Worm (Caenorhabditis elegans): ENCODE results near the gene F10D7.11.

Gene F10D7.11

DNA sequence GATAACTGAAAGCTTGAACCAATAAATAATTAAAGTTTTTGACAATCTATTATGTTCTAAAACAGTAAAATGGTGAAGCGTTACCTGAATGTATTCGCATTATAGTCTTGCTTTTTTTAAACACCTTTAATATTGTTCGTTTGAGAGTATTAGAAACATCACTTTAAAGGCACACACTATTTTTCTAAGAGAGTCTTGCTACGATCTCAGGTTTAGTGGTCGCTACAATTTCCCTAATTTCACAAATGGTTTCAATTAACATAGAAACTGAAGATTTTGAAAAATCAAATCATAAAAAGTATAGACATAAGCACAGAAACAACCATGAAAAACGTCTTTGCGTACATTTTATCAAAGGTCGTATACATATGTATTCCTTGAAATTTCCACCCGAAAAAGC, 42.1 kb upstream of the F10D7.11 start:
- TF ChIP-seq efl-1 (optimal IDR thresholded peaks at IDR 0.05) (no peak), efl-1 (GFP tag; optimal IDR thresholded peaks at IDR 0.05 in 1 of 2) (peak in 1 of 2 experiments; percentile 71), vab-15 (tag; optimal IDR thresholded peaks at IDR 0.05) (no peak)

DNA sequence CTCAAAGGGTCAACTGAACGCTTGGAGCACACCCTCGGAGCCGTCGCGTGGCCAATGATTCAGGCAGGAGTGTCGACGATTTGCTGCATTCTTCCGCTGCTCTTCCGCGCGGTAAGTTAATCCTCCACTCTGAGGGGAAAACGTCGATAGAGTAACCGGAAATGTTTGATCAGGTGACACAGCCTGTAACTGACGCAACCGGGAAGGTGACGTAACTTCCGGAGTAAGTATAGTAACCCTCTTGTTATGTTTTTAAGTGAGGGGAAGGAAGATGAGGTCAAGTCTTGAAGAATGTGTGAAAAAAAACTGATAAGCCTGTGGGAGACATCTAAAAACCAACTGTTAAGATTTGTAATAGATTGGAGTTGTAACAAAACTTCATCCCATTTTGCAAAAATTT, 37.7 kb upstream of the F10D7.11 start:
- no peak for TF ChIP-seq swsn-7 (tag; optimal IDR thresholded peaks at IDR 0.05)
- TF ChIP-seq jun-1 (tag; optimal IDR thresholded peaks at IDR 0.05): no peak
- TF ChIP-seq nhr-237 (tag; optimal IDR thresholded peaks at IDR 0.05): no peak
- TF ChIP-seq hlh-17 (GFP tag; optimal IDR thresholded peaks at IDR 0.05; ENCODE audit: borderline replicate concordance): no peak
- no peak for TF ChIP-seq tbx-2 (tag; optimal IDR thresholded peaks at IDR 0.05)
- no peak for TF ChIP-seq nhr-90 (tag; optimal IDR thresholded peaks at IDR 0.05; ENCODE audit: poor library complexity)
- no peak for TF ChIP-seq dsc-1 (tag; optimal IDR thresholded peaks at IDR 0.05)
- TF ChIP-seq skn-1 (tag; optimal IDR thresholded peaks at IDR 0.05): no peak
- no peak for TF ChIP-seq fos-1 (tag; optimal IDR thresholded peaks at IDR 0.05)
- TF ChIP-seq nhr-12 (tag; optimal IDR thresholded peaks at IDR 0.05): no peak
- TF ChIP-seq aha-1 (tag; optimal IDR thresholded peaks at IDR 0.05): no peak
- no peak for TF ChIP-seq pax-3 (tag; optimal IDR thresholded peaks at IDR 0.05)

ce11 chrX:17327226-17327625, 35.4 kb upstream of the F10D7.11 start:
- TF ChIP-seq unc-98 (GFP tag; IDR thresholded peaks at IDR 0.05): no peak
- TF ChIP-seq ceh-63 (GFP tag; optimal IDR thresholded peaks at IDR 0.05): no peak
- TF ChIP-seq lin-14 (GFP tag; optimal IDR thresholded peaks at IDR 0.05): peak; percentile 34
- TF ChIP-seq ceh-82 (tag; optimal IDR thresholded peaks at IDR 0.05): no peak
- TF ChIP-seq nhr-20 (tag; optimal IDR thresholded peaks at IDR 0.05): no peak
- no peak for TF ChIP-seq ceh-88 (GFP tag; IDR thresholded peaks at IDR 0.05)
- no peak for TF ChIP-seq F16B12.6 (tag; optimal IDR thresholded peaks at IDR 0.05)
- no peak for TF ChIP-seq efl-1 (optimal IDR thresholded peaks at IDR 0.05)
- no peak for TF ChIP-seq efl-1 (GFP tag; optimal IDR thresholded peaks at IDR 0.05 in 1 of 2)
- no peak for TF ChIP-seq lin-35 (GFP tag; optimal IDR thresholded peaks at IDR 0.05)
- no peak for TF ChIP-seq dsc-1 (tag; optimal IDR thresholded peaks at IDR 0.05)
- no peak for TF ChIP-seq tbx-2 (tag; optimal IDR thresholded peaks at IDR 0.05)
- TF ChIP-seq skn-1 (tag; optimal IDR thresholded peaks at IDR 0.05): no peak
- no peak for TF ChIP-seq nhr-28 (tag; optimal IDR thresholded peaks at IDR 0.05)
- no peak for TF ChIP-seq ces-1 (GFP tag; optimal IDR thresholded peaks at IDR 0.05)
- TF ChIP-seq hpl-2 (GFP tag; optimal IDR thresholded peaks at IDR 0.05): no peak
- TF ChIP-seq fkh-8 (tag; optimal IDR thresholded peaks at IDR 0.05): no peak
- TF ChIP-seq fkh-10 (GFP tag; optimal IDR thresholded peaks at IDR 0.05): peak; percentile 62

DNA sequence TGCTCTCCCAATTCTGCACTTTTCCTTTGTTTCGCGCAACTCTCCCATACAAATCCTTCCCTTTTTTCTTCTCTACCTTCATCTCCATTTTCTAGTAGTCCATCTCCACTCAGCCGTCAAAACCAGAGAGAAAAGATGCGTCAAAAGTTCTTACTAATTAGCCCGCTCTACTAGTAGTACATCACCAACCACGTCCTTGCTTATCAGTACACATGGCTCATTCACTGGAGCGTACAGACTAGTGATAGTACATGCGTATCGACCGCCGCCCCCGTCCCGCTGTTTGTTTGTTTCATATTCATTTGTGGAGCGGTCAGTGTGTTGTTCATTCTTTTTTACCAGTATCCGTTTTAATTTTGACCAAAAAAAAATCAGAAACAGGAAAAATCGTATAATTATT, 33.6 kb upstream of the F10D7.11 start:
- TF ChIP-seq C34B4.2 (tag; optimal IDR thresholded peaks at IDR 0.05) (no peak), mab-9 (GFP tag; IDR thresholded peaks at IDR 0.05) (no peak)

ce11 chrX:17330574-17330973, 32.1 kb upstream of the F10D7.11 start:
- no peak for TF ChIP-seq lin-15B (tag; optimal IDR thresholded peaks at IDR 0.05)
- no peak for TF ChIP-seq nhr-12 (tag; optimal IDR thresholded peaks at IDR 0.05)
- no peak for TF ChIP-seq nhr-28 (tag; optimal IDR thresholded peaks at IDR 0.05)
- TF ChIP-seq fkh-4 (tag; optimal IDR thresholded peaks at IDR 0.05; ENCODE audit: borderline replicate concordance): no peak
- TF ChIP-seq nhr-47 (tag; optimal IDR thresholded peaks at IDR 0.05): no peak
- no peak for TF ChIP-seq zag-1 (tag; optimal IDR thresholded peaks at IDR 0.05)
- TF ChIP-seq nhr-11 (tag; optimal IDR thresholded peaks at IDR 0.05): no peak
- no peak for TF ChIP-seq lin-13 (GFP tag; optimal IDR thresholded peaks at IDR 0.05)
- TF ChIP-seq ets-5 (GFP tag; IDR thresholded peaks at IDR 0.05): no peak
